Worm (Caenorhabditis elegans) whole organism, early embryonic: ENCODE measurements around the gene unc-41.

Source experiments
- B0310.2 ChIP-seq: sonication (generic microtip); optimal IDR thresholded peaks from 2 replicates; lab custom pipeline; 2016; ENCODE audit warnings: mild to moderate bottlenecking, missing genetic modification characterization, missing compliant biosample characterization
- F13C5.2 ChIP-seq: sonication (generic microtip); optimal IDR thresholded peaks from 2 replicates; lab custom pipeline; 2017; ENCODE audit warnings: mild to moderate bottlenecking, missing genetic modification characterization, inconsistent platforms, missing compliant biosample characterization
- aly-1 ChIP-seq: sonication (generic microtip); optimal IDR thresholded peaks from 2 replicates; lab custom pipeline; 2016; ENCODE audit warnings: missing genetic modification characterization, missing compliant biosample characterization
- ama-1 ChIP-seq: fragments of 150-350 bp; optimal IDR thresholded peaks from 2 replicates; lab custom pipeline; 2014
- ceh-13 ChIP-seq: fragments of 200-800 bp; sonication (Bioruptor generic); optimal IDR thresholded peaks from 2 replicates; lab custom pipeline; 2018; ENCODE audit warnings: mild to moderate bottlenecking, missing genetic modification characterization, missing compliant biosample characterization
- ceh-36 ChIP-seq: sonication (generic microtip); optimal IDR thresholded peaks from 2 replicates; lab custom pipeline; 2016; ENCODE audit warnings: missing genetic modification characterization, inconsistent platforms, missing compliant biosample characterization
- ets-7 ChIP-seq: sonication (generic microtip); optimal IDR thresholded peaks from 2 replicates; lab custom pipeline; 2016; ENCODE audit warnings: missing genotype, missing genetic modification characterization, missing compliant biosample characterization
- flt-1 ChIP-seq: fragments of 200-800 bp; sonication (Bioruptor generic); IDR thresholded peaks from 2 replicates; pipeline ENCODE4 v1.3.6; 2022; ENCODE audit warnings: missing genetic modification characterization, missing compliant biosample characterization
- hmbx-1 ChIP-seq: sonication (generic microtip); optimal IDR thresholded peaks from 2 replicates; lab custom pipeline; 2016; ENCODE audit warnings: mild to moderate bottlenecking, missing genetic modification characterization, missing compliant biosample characterization
- hmg-4 ChIP-seq: fragments of 200-800 bp; sonication (Bioruptor generic); optimal IDR thresholded peaks from 2 replicates; lab custom pipeline; 2018; ENCODE audit warnings: mild to moderate bottlenecking, missing genetic modification characterization, missing compliant biosample characterization
- hnd-1 ChIP-seq: sonication (generic microtip); optimal IDR thresholded peaks from 2 replicates; lab custom pipeline; 2016; ENCODE audit warnings: missing genetic modification characterization, missing compliant biosample characterization
- pes-1 ChIP-seq: fragments of 200-800 bp; sonication (Bioruptor generic); IDR thresholded peaks from 2 replicates; pipeline ENCODE4 v1.3.6; 2022; ENCODE audit warnings: missing genetic modification reagents, missing genetic modification characterization, missing compliant biosample characterization
- scrt-1 ChIP-seq: fragments of 200-800 bp; sonication (Bioruptor generic); IDR thresholded peaks from 2 replicates; pipeline ENCODE4 v1.3.6; 2022; ENCODE audit warnings: missing genetic modification characterization, missing compliant biosample characterization
- sea-1 ChIP-seq: fragments of 200-800 bp; sonication (Bioruptor generic); conservative IDR thresholded peaks from 2 replicates; pipeline ENCODE4 v1.3.6; 2022; ENCODE audit warnings: missing genetic modification characterization, missing compliant biosample characterization
- tbx-11 ChIP-seq: fragments of 200-800 bp; sonication (Bioruptor generic); IDR thresholded peaks from 2 replicates; pipeline ENCODE4 v1.3.6; 2022; ENCODE audit warnings: missing genetic modification characterization, missing compliant biosample characterization
- tbx-37 ChIP-seq: fragments of 200-800 bp; sonication (Bioruptor generic); conservative IDR thresholded peaks from 2 replicates; pipeline ENCODE4 v1.3.6; 2022; ENCODE audit warnings: missing genetic modification reagents, missing genetic modification characterization, missing compliant biosample characterization
- tra-4 ChIP-seq: sonication (generic microtip); optimal IDR thresholded peaks from 2 replicates; lab custom pipeline; 2017; ENCODE audit warnings: missing genetic modification characterization, missing compliant biosample characterization

The unc-41 gene

ce11 chrV:9958654-9959053, 17.4 kb downstream of the unc-41 start:
- no peak for TF ChIP-seq scrt-1 (GFP tag; lab: Robert Waterston, UW)
- TF ChIP-seq B0310.2 (tag; lab: Kevin White, UChicago) = no peak
- no peak for TF ChIP-seq pes-1 (GFP tag; lab: Robert Waterston, UW)
- no peak for TF ChIP-seq hnd-1 (tag; lab: Kevin White, UChicago)
- TF ChIP-seq flt-1 = no peak
- no peak for TF ChIP-seq ama-1 (lab: Kevin White, UChicago)

- TF ChIP-seq hmbx-1 (tag; lab: Kevin White, UChicago) = no peak
- TF ChIP-seq ceh-36 (tag; lab: Kevin White, UChicago) = no peak
- TF ChIP-seq tbx-37 (GFP tag; lab: Robert Waterston, UW) = no peak
- no peak for TF ChIP-seq hnd-1 (tag; lab: Kevin White, UChicago)
- TF ChIP-seq B0310.2 (tag; lab: Kevin White, UChicago) = no peak
- no peak for TF ChIP-seq hmg-4
- TF ChIP-seq tbx-11 (GFP tag; lab: Robert Waterston, UW) = no peak
- TF ChIP-seq pes-1 (GFP tag; lab: Robert Waterston, UW) = no peak
- TF ChIP-seq ceh-13 (GFP tag; lab: Kevin White, UChicago) = no peak
- TF ChIP-seq ama-1 (lab: Kevin White, UChicago) = no peak
- no peak for TF ChIP-seq ets-7 (tag; lab: Kevin White, UChicago)
- no peak for TF ChIP-seq F13C5.2 (tag; lab: Kevin White, UChicago)
- no peak for TF ChIP-seq flt-1
- TF ChIP-seq tra-4 (tag; lab: Kevin White, UChicago) = no peak
- TF ChIP-seq sea-1 = no peak
- TF ChIP-seq scrt-1 (GFP tag; lab: Robert Waterston, UW) = no peak
- TF ChIP-seq aly-1 = no peak
Measured at ce11 chrV:9958231-9958630, 17.8 kb downstream of the unc-41 start, which contains the start of gene anmt-3. anmt-3 (minus strand) TSS chrV:9958331.

- TF ChIP-seq aly-1 (no peak), tra-4 (tag; lab: Kevin White, UChicago) (no peak), tbx-11 (GFP tag; lab: Robert Waterston, UW) (no peak), hmg-4 (no peak), ceh-13 (GFP tag; lab: Kevin White, UChicago) (no peak), ceh-36 (tag; lab: Kevin White, UChicago) (no peak), F13C5.2 (tag; lab: Kevin White, UChicago) (no peak), hnd-1 (tag; lab: Kevin White, UChicago) (no peak), pes-1 (GFP tag; lab: Robert Waterston, UW) (no peak), tbx-37 (GFP tag; lab: Robert Waterston, UW) (no peak), scrt-1 (GFP tag; lab: Robert Waterston, UW) (no peak), ama-1 (lab: Kevin White, UChicago) (no peak), ets-7 (tag; lab: Kevin White, UChicago) (no peak), sea-1 (no peak), B0310.2 (tag; lab: Kevin White, UChicago) (no peak), hmbx-1 (tag; lab: Kevin White, UChicago) (no peak), flt-1 (no peak)
Measured at ce11 chrV:9952396-9952795, 23.6 kb downstream of the unc-41 start, which contains the start of gene mam-5. mam-5 (plus strand) TSS chrV:9952699.

ce11 chrV:9950861-9951260, 25.2 kb downstream of the unc-41 start, which contains the start of gene ttr-46:
ttr-46 (plus strand) TSS chrV:9951233.
- TF ChIP-seq hmbx-1 (tag; lab: Kevin White, UChicago) = no peak
- TF ChIP-seq flt-1 = no peak
- no peak for TF ChIP-seq pes-1 (GFP tag; lab: Robert Waterston, UW)

ce11 chrV:9948840-9949239, 27.2 kb downstream of the unc-41 start, which contains the start of gene nlp-58:
nlp-58 (minus strand) TSS chrV:9948940.
- TF ChIP-seq tbx-11 (GFP tag; lab: Robert Waterston, UW) (no peak), pes-1 (GFP tag; lab: Robert Waterston, UW) (no peak), ceh-13 (GFP tag; lab: Kevin White, UChicago) (no peak), flt-1 (no peak), scrt-1 (GFP tag; lab: Robert Waterston, UW) (no peak)

ce11 chrV:9944093-9944492, 31.9 kb downstream of the unc-41 start, which contains the start of gene sre-28:
sre-28 (plus strand) TSS chrV:9944393.
- no peak for TF ChIP-seq hnd-1 (tag; lab: Kevin White, UChicago)

ce11 chrV:9943039-9943438, 33.0 kb downstream of the unc-41 start, which contains the start of gene fipr-12:
fipr-12 (plus strand) TSS chrV:9943339.
- TF ChIP-seq ceh-36 (tag; lab: Kevin White, UChicago) (no peak), tbx-37 (GFP tag; lab: Robert Waterston, UW) (no peak), aly-1 (no peak), hnd-1 (tag; lab: Kevin White, UChicago) (no peak), hmbx-1 (tag; lab: Kevin White, UChicago) (no peak), ama-1 (lab: Kevin White, UChicago) (no peak), B0310.2 (tag; lab: Kevin White, UChicago) (no peak), ets-7 (tag; lab: Kevin White, UChicago) (no peak), tbx-11 (GFP tag; lab: Robert Waterston, UW) (no peak), flt-1 (no peak), sea-1 (no peak), F13C5.2 (tag; lab: Kevin White, UChicago) (no peak), ceh-13 (GFP tag; lab: Kevin White, UChicago) (no peak), scrt-1 (GFP tag; lab: Robert Waterston, UW) (no peak), tra-4 (tag; lab: Kevin White, UChicago) (no peak), pes-1 (GFP tag; lab: Robert Waterston, UW) (no peak)

ce11 chrV:9937435-9937834, 38.6 kb downstream of the unc-41 start, which contains the start of gene srj-33:
srj-33 (minus strand) TSS chrV:9937535.
- no peak for TF ChIP-seq tra-4 (tag; lab: Kevin White, UChicago)
- no peak for TF ChIP-seq ceh-13 (GFP tag; lab: Kevin White, UChicago)
- TF ChIP-seq scrt-1 (GFP tag; lab: Robert Waterston, UW) = no peak
